Worm (Caenorhabditis elegans) whole organism, L2 larva: ENCODE data around the gene K09D9.9.

Source experiments
- R02D3.7 ChIP-seq: fragments of 150-350 bp; optimal IDR thresholded peaks from 2 replicates; lab custom pipeline; 2014; ENCODE audit warnings: missing biosample characterization, missing genetic modification characterization
- Y55F3AM.14 ChIP-seq: fragments of 200-800 bp; sonication (Bioruptor generic); optimal IDR thresholded peaks from 2 replicates; lab custom pipeline; 2018; ENCODE audit warnings: mild to moderate bottlenecking, missing genetic modification characterization, missing compliant biosample characterization
- ZK546.5 ChIP-seq: sonication (generic microtip); optimal IDR thresholded peaks from 2 replicates; lab custom pipeline; 2017; ENCODE audit warnings: missing biosample characterization, missing genetic modification characterization
- alr-1 ChIP-seq: fragments of 150-350 bp; optimal IDR thresholded peaks from 2 replicates; lab custom pipeline; 2014; ENCODE audit warnings: missing biosample characterization, missing genetic modification characterization
- aly-2 ChIP-seq: fragments of 150-350 bp; optimal IDR thresholded peaks from 2 replicates; lab custom pipeline; 2014; ENCODE audit warnings: missing biosample characterization, missing genetic modification characterization
- blmp-1 ChIP-seq: sonication (generic microtip); optimal IDR thresholded peaks from 2 replicates; lab custom pipeline; 2017; ENCODE audit warnings: missing genetic modification characterization, mild to moderate bottlenecking, missing compliant biosample characterization, antibody characterized with exemption, moderate library complexity; ENCODE audit not compliant: insufficient read depth
- ceh-16 ChIP-seq: fragments of 150-350 bp; optimal IDR thresholded peaks from 2 replicates; lab custom pipeline; 2014; ENCODE audit warnings: missing biosample characterization, missing genetic modification characterization
- crh-2 ChIP-seq: sonication (generic microtip); optimal IDR thresholded peaks from 2 replicates; lab custom pipeline; 2017; ENCODE audit warnings: missing biosample characterization, missing genetic modification characterization
- egl-27 ChIP-seq: sonication (generic microtip); optimal IDR thresholded peaks from 3 replicates; lab custom pipeline; 2017; ENCODE audit warnings: missing biosample characterization, missing genetic modification reagents, missing genetic modification characterization
- elt-1 ChIP-seq: fragments of 150-350 bp; optimal IDR thresholded peaks from 2 replicates; lab custom pipeline; 2014; ENCODE audit warnings: missing biosample characterization, missing genetic modification characterization
- fos-1 ChIP-seq: fragments of 150-350 bp; optimal IDR thresholded peaks from 2 replicates; lab custom pipeline; 2014; ENCODE audit warnings: missing biosample characterization, missing genetic modification characterization
- lin-11 ChIP-seq: fragments of 150-350 bp; sonication (generic microtip); optimal IDR thresholded peaks from 2 replicates; lab custom pipeline; 2014; ENCODE audit warnings: missing biosample characterization, missing genetic modification characterization, inconsistent platforms, mixed read lengths
- lsy-2 ChIP-seq, 2 experiments: fragments of 150-350 bp in 1 of 2; sonication (generic microtip) in 1 of 2; optimal IDR thresholded peaks; 2 replicates each; lab custom pipeline; 2014 to 2017; ENCODE audit warnings: missing biosample characterization in 2 of 2, missing genetic modification characterization in 2 of 2
- mbf-1 ChIP-seq: sonication (generic microtip); optimal IDR thresholded peaks from 2 replicates; lab custom pipeline; 2017; ENCODE audit warnings: missing biosample characterization, missing genetic modification characterization
- nhr-10 ChIP-seq: sonication (generic microtip); optimal IDR thresholded peaks from 2 replicates; lab custom pipeline; 2017; ENCODE audit warnings: missing biosample characterization, missing genetic modification characterization
- nhr-11 ChIP-seq: fragments of 150-350 bp; optimal IDR thresholded peaks from 2 replicates; lab custom pipeline; 2014; ENCODE audit warnings: missing biosample characterization, missing genetic modification characterization
- nhr-129 ChIP-seq: fragments of 150-350 bp; optimal IDR thresholded peaks from 2 replicates; lab custom pipeline; 2014; ENCODE audit warnings: missing biosample characterization, missing genetic modification characterization
- nhr-77 ChIP-seq: fragments of 150-350 bp; optimal IDR thresholded peaks from 2 replicates; lab custom pipeline; 2014; ENCODE audit warnings: missing biosample characterization, missing genetic modification characterization
- peb-1 ChIP-seq: fragments of 150-350 bp; optimal IDR thresholded peaks from 2 replicates; lab custom pipeline; 2014; ENCODE audit warnings: missing biosample characterization, missing genetic modification characterization
- unc-39 ChIP-seq: fragments of 150-350 bp; optimal IDR thresholded peaks from 2 replicates; lab custom pipeline; 2014; ENCODE audit warnings: missing biosample characterization, missing genetic modification characterization
- ztf-4 ChIP-seq: fragments of 150-350 bp; optimal IDR thresholded peaks from 2 replicates; lab custom pipeline; 2014; ENCODE audit warnings: missing biosample characterization, missing genetic modification characterization

The K09D9.9 gene

ce11 chrV:3945053-3945452 lies 48.9 kb downstream of the K09D9.9 start, which contains the start of gene cyp-35B3:
TSS of gene cyp-35B3 (plus strand) at chrV:3945353.
- TF ChIP-seq ceh-16 (tag; lab: Kevin White, UChicago), result no peak
- TF ChIP-seq elt-1 (tag; lab: Kevin White, UChicago), result no peak
- TF ChIP-seq nhr-77 (tag; lab: Kevin White, UChicago), result no peak
- no peak for TF ChIP-seq crh-2 (tag; lab: Kevin White, UChicago)
- no peak for TF ChIP-seq Y55F3AM.14 (GFP tag; lab: Kevin White, UChicago)
- TF ChIP-seq nhr-129 (tag; lab: Kevin White, UChicago), result no peak
- no peak for TF ChIP-seq ZK546.5 (tag; lab: Kevin White, UChicago)
- TF ChIP-seq lsy-2 (tag; optimal IDR thresholded peaks at IDR 0.05; lab: Kevin White, UChicago), result no peak
- no peak for TF ChIP-seq unc-39 (tag; lab: Kevin White, UChicago)
- no peak for TF ChIP-seq R02D3.7 (tag; lab: Kevin White, UChicago)
- TF ChIP-seq egl-27 (tag; lab: Kevin White, UChicago), result no peak
- no peak for TF ChIP-seq alr-1 (tag; lab: Kevin White, UChicago)
- TF ChIP-seq nhr-11 (tag; lab: Kevin White, UChicago), result no peak

DNA sequence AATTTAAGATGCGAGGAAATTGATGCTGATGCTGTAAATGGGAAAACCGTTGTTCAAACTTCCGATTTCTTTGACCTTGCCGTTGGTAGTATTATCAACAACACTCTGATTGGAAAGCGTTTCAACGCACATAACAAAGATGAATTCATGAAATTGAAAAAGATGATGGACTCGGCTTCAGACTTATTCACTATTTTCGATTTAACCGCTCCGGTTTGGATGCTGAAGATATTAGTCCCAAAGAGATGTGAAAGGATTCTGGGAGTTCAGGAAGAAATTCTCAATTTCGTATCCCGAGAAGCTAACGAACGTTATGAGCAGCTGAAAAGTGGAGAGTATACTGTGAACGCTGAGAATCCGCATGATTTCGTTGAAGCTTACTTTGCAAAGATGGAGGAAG lies 50.6 kb downstream of the K09D9.9 start:
- no peak for TF ChIP-seq ztf-4 (tag; lab: Kevin White, UChicago)
- no peak for TF ChIP-seq R02D3.7 (tag; lab: Kevin White, UChicago)
- no peak for TF ChIP-seq lin-11 (tag; lab: Kevin White, UChicago)
- TF ChIP-seq elt-1 (tag; lab: Kevin White, UChicago), result no peak
- no peak for TF ChIP-seq ceh-16 (tag; lab: Kevin White, UChicago)
- TF ChIP-seq nhr-129 (tag; lab: Kevin White, UChicago), result no peak
- no peak for TF ChIP-seq peb-1 (tag; lab: Kevin White, UChicago)
- TF ChIP-seq nhr-11 (tag; lab: Kevin White, UChicago), result no peak
- TF ChIP-seq mbf-1 (tag; lab: Kevin White, UChicago), result no peak
- TF ChIP-seq aly-2 (tag; lab: Kevin White, UChicago), result no peak
- TF ChIP-seq ZK546.5 (tag; lab: Kevin White, UChicago), result no peak
- TF ChIP-seq blmp-1 (tag; lab: Kevin White, UChicago), result no peak
- no peak for TF ChIP-seq Y55F3AM.14 (GFP tag; lab: Kevin White, UChicago)
- no peak for TF ChIP-seq fos-1 (tag; lab: Kevin White, UChicago)
- no peak for TF ChIP-seq alr-1 (tag; lab: Kevin White, UChicago)
- TF ChIP-seq nhr-10 (tag; lab: Kevin White, UChicago), result no peak
